Worm (Caenorhabditis elegans): ENCODE measurements around the gene T26H5.4.

The T26H5.4 gene

DNA sequence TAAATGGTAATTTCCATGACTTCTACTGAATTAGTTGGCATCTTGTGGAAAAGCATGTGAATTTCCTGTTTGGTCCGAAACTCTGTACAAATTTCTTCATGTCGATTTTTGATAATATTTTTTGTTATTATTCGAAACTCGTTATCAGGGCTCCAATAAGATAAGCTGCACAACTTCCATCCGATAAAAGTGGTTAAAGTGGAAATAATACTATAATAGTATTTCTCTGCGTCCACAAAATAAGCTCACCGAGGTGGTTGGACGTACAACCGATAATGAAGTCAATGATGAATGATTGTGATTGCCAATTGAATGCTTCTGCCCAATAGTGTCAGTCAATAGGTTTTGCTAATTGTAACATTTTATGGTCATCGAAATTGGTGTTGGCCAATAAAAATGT is at the start of gene T26H5.4:
TSS of gene T26H5.4 (minus strand) at position 294 of the 400 bp plus-strand sequence.
- TF ChIP-seq ama-1 (optimal IDR thresholded peaks at IDR 0.05) (no peak), tbx-37 (GFP tag; conservative IDR thresholded peaks at IDR 0.05) (no peak)

- TF ChIP-seq aly-1 (tag; optimal IDR thresholded peaks at IDR 0.05) (no peak), ets-7 (tag; optimal IDR thresholded peaks at IDR 0.05) (no peak), hmbx-1 (tag; optimal IDR thresholded peaks at IDR 0.05) (no peak), flt-1 (GFP tag; IDR thresholded peaks at IDR 0.05) (no peak), F13C5.2 (tag; optimal IDR thresholded peaks at IDR 0.05) (no peak), sea-1 (GFP tag; conservative IDR thresholded peaks at IDR 0.05) (no peak), B0310.2 (tag; optimal IDR thresholded peaks at IDR 0.05) (no peak)
These were observed 49.2 kb upstream of the T26H5.4 start for ce11 chrV:15497731-15498130.

- TF ChIP-seq hmbx-1 (tag; optimal IDR thresholded peaks at IDR 0.05): no peak
- TF ChIP-seq sea-1 (GFP tag; conservative IDR thresholded peaks at IDR 0.05): no peak
- TF ChIP-seq hnd-1 (tag; optimal IDR thresholded peaks at IDR 0.05): no peak
- TF ChIP-seq ets-7 (tag; optimal IDR thresholded peaks at IDR 0.05): no peak
- no peak for TF ChIP-seq scrt-1 (GFP tag; IDR thresholded peaks at IDR 0.05)
- no peak for TF ChIP-seq ama-1 (optimal IDR thresholded peaks at IDR 0.05)
These were observed 46.7 kb upstream of the T26H5.4 start, which contains the start of gene srh-219 for ce11 chrV:15495169-15495568. Gene srh-219, plus strand, starts transcription at chrV:15495469.

ce11 chrV:15493680-15494079 is 45.2 kb upstream of the T26H5.4 start, which contains the start of gene srh-218:
Gene srh-218, plus strand, starts transcription at chrV:15493980.
- TF ChIP-seq hmbx-1 (tag; optimal IDR thresholded peaks at IDR 0.05): no peak
- no peak for TF ChIP-seq scrt-1 (GFP tag; IDR thresholded peaks at IDR 0.05)

- TF ChIP-seq ceh-36 (tag; optimal IDR thresholded peaks at IDR 0.05): no peak
- TF ChIP-seq hmbx-1 (tag; optimal IDR thresholded peaks at IDR 0.05): no peak
- TF ChIP-seq aly-1 (tag; optimal IDR thresholded peaks at IDR 0.05): no peak
- no peak for TF ChIP-seq hmg-4 (GFP tag; optimal IDR thresholded peaks at IDR 0.05)
- no peak for TF ChIP-seq ama-1 (optimal IDR thresholded peaks at IDR 0.05)
- no peak for TF ChIP-seq flt-1 (GFP tag; IDR thresholded peaks at IDR 0.05)
- no peak for TF ChIP-seq hnd-1 (tag; optimal IDR thresholded peaks at IDR 0.05)
- no peak for TF ChIP-seq sea-1 (GFP tag; conservative IDR thresholded peaks at IDR 0.05)
- TF ChIP-seq B0310.2 (tag; optimal IDR thresholded peaks at IDR 0.05): no peak
- TF ChIP-seq F13C5.2 (tag; optimal IDR thresholded peaks at IDR 0.05): no peak
- TF ChIP-seq ceh-13 (GFP tag; optimal IDR thresholded peaks at IDR 0.05): no peak
- TF ChIP-seq scrt-1 (GFP tag; IDR thresholded peaks at IDR 0.05): no peak
These were observed 44.0 kb upstream of the T26H5.4 start, which contains the start of gene str-264 for ce11 chrV:15492518-15492917. Gene str-264, minus strand, starts transcription at chrV:15492618.

ce11 chrV:15487764-15488163 is 39.3 kb upstream of the T26H5.4 start, which contains the start of gene srw-21:
Gene srw-21, plus strand, starts transcription at chrV:15488064.
- TF ChIP-seq pes-1 (GFP tag; IDR thresholded peaks at IDR 0.05) (no peak), aly-1 (tag; optimal IDR thresholded peaks at IDR 0.05) (no peak), F13C5.2 (tag; optimal IDR thresholded peaks at IDR 0.05) (no peak), tra-4 (tag; optimal IDR thresholded peaks at IDR 0.05) (no peak), hmg-4 (GFP tag; optimal IDR thresholded peaks at IDR 0.05) (no peak), ets-7 (tag; optimal IDR thresholded peaks at IDR 0.05) (no peak), ceh-36 (tag; optimal IDR thresholded peaks at IDR 0.05) (no peak), scrt-1 (GFP tag; IDR thresholded peaks at IDR 0.05) (no peak), ama-1 (optimal IDR thresholded peaks at IDR 0.05) (no peak)

DNA sequence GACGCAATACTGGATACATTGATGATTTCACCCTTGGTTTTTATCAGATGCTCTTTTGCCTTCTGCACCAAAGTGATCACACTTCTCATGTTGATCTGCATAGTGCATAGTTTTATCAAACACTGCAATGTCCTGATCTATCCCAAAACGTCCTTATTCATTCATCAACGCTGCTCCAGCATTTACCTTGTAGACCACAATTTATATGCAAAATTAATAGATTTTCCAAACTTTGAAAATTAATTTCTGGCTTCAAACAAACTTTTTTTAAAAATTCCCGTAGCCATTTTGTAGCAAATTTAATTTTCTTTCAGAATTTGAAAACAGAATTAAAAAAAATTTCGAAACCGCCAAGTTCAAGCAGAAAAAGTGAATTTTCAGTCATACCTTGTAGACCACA is 36.0 kb upstream of the T26H5.4 start, which contains the start of gene C06B8.3:
TSS of gene C06B8.3 (minus strand) at position 101 of the 400 bp plus-strand sequence.
- no peak for TF ChIP-seq aly-1 (tag; optimal IDR thresholded peaks at IDR 0.05)
- TF ChIP-seq tra-4 (tag; optimal IDR thresholded peaks at IDR 0.05): no peak
- no peak for TF ChIP-seq sea-1 (GFP tag; conservative IDR thresholded peaks at IDR 0.05)
- TF ChIP-seq flt-1 (GFP tag; IDR thresholded peaks at IDR 0.05): no peak
- no peak for TF ChIP-seq pes-1 (GFP tag; IDR thresholded peaks at IDR 0.05)
- TF ChIP-seq ceh-36 (tag; optimal IDR thresholded peaks at IDR 0.05): no peak
- no peak for TF ChIP-seq hmbx-1 (tag; optimal IDR thresholded peaks at IDR 0.05)
- TF ChIP-seq tbx-11 (GFP tag; IDR thresholded peaks at IDR 0.05): no peak
- TF ChIP-seq ets-7 (tag; optimal IDR thresholded peaks at IDR 0.05): no peak
- TF ChIP-seq F13C5.2 (tag; optimal IDR thresholded peaks at IDR 0.05): no peak
- no peak for TF ChIP-seq hmg-4 (GFP tag; optimal IDR thresholded peaks at IDR 0.05)
- no peak for TF ChIP-seq B0310.2 (tag; optimal IDR thresholded peaks at IDR 0.05)
- TF ChIP-seq hnd-1 (tag; optimal IDR thresholded peaks at IDR 0.05): no peak
- no peak for TF ChIP-seq tbx-37 (GFP tag; conservative IDR thresholded peaks at IDR 0.05)
- TF ChIP-seq ama-1 (optimal IDR thresholded peaks at IDR 0.05): no peak
- no peak for TF ChIP-seq scrt-1 (GFP tag; IDR thresholded peaks at IDR 0.05)
- TF ChIP-seq ceh-13 (GFP tag; optimal IDR thresholded peaks at IDR 0.05): no peak

DNA sequence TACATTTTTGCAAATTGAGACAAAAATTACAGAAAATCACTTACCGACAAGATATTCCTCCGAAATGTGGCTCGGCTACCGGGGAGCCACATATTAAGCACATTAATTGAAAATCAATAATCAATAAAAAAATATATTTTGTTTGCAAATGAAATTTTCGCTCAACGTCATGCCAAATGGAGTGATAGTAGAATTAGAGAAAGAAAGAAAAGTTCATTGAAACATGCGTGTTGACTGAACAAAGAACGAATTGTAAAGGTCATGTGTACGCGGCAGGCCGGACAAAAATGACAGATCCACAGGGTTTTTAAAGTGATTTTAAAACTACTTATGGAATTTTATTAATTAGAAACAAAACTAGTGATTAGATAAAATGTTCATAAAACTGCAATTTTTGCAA is 35.1 kb upstream of the T26H5.4 start:
- TF ChIP-seq hmbx-1 (tag; optimal IDR thresholded peaks at IDR 0.05): no peak
- no peak for TF ChIP-seq scrt-1 (GFP tag; IDR thresholded peaks at IDR 0.05)
- no peak for TF ChIP-seq tbx-37 (GFP tag; conservative IDR thresholded peaks at IDR 0.05)
- no peak for TF ChIP-seq sea-1 (GFP tag; conservative IDR thresholded peaks at IDR 0.05)
- TF ChIP-seq F13C5.2 (tag; optimal IDR thresholded peaks at IDR 0.05): no peak
- TF ChIP-seq tbx-11 (GFP tag; IDR thresholded peaks at IDR 0.05): no peak
- TF ChIP-seq flt-1 (GFP tag; IDR thresholded peaks at IDR 0.05): no peak
- no peak for TF ChIP-seq hnd-1 (tag; optimal IDR thresholded peaks at IDR 0.05)

ce11 chrV:15481374-15481773 is 32.9 kb upstream of the T26H5.4 start, which contains the start of gene nhr-150:
Gene nhr-150, minus strand, starts transcription at chrV:15481465.
- no peak for TF ChIP-seq flt-1 (GFP tag; IDR thresholded peaks at IDR 0.05)
- TF ChIP-seq sea-1 (GFP tag; conservative IDR thresholded peaks at IDR 0.05): no peak
- no peak for TF ChIP-seq scrt-1 (GFP tag; IDR thresholded peaks at IDR 0.05)
- no peak for TF ChIP-seq aly-1 (tag; optimal IDR thresholded peaks at IDR 0.05)
- TF ChIP-seq hmg-4 (GFP tag; optimal IDR thresholded peaks at IDR 0.05): no peak
- no peak for TF ChIP-seq hnd-1 (tag; optimal IDR thresholded peaks at IDR 0.05)
- no peak for TF ChIP-seq hmbx-1 (tag; optimal IDR thresholded peaks at IDR 0.05)
- TF ChIP-seq pes-1 (GFP tag; IDR thresholded peaks at IDR 0.05): no peak
- no peak for TF ChIP-seq tra-4 (tag; optimal IDR thresholded peaks at IDR 0.05)
- TF ChIP-seq ceh-36 (tag; optimal IDR thresholded peaks at IDR 0.05): no peak
- TF ChIP-seq F13C5.2 (tag; optimal IDR thresholded peaks at IDR 0.05): no peak
- no peak for TF ChIP-seq tbx-37 (GFP tag; conservative IDR thresholded peaks at IDR 0.05)
